Fruit fly (Drosophila melanogaster) S2 (cell line): ENCODE data around the gene CG5704.

Source experiments
- CG8478 ChIP-seq: fragments of >200 bp; optimal IDR thresholded peaks from 2 replicates; lab custom pipeline; 2018
- CTCF ChIP-seq, 2 experiments: fragments of >200 bp; optimal IDR thresholded peaks; 2 replicates each; lab custom pipeline; 2018

CG5704 gene

dm6 chr3L:2158689-2159310 is 12.0 kb downstream of the CG5704 start:
- TF ChIP-seq CG8478 (lab: Kevin White, UChicago), result no peak
- no peak for TF ChIP-seq CTCF (optimal IDR thresholded peaks at IDR 0.05; lab: Kevin White, UChicago)

DNA sequence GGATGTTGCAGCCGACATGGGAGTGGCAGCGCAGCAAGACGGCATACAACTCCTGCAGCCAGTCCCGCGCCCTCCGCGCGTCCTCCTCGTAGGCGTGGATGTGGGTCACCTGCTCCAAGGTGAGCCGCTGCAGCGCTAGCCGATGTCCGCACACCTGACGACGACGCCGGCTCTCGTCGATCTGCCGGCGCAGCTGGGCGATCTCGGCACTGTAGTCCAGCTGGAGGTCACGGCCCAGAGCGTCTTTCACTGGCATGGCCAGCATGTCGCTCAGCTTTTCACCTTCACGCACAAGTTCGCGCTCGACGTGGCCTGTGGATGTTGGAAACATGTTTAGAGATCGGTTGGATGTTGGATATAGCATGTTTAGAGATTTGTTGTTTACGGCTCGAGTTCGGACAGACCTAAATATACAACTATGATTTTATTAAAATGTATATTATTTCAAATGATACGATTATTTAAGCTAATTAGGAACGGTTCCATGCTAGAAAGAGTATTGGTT is 13.3 kb downstream of the CG5704 start:
- TF ChIP-seq CTCF (optimal IDR thresholded peaks at IDR 0.05; lab: Kevin White, UChicago) (no peak), CG8478 (lab: Kevin White, UChicago) (no peak)

- TF ChIP-seq CTCF (optimal IDR thresholded peaks at IDR 0.05; lab: Kevin White, UChicago) (no peak), CG8478 (lab: Kevin White, UChicago) (no peak)
These were observed 18.0 kb downstream of the CG5704 start for dm6 chr3L:2152730-2153129.

dm6 chr3L:2151588-2152372 is 19.0 kb downstream of the CG5704 start, which contains the start of gene zormin:
Gene zormin, minus strand, starts transcription at chr3L:2151700.
- TF ChIP-seq CG8478 (lab: Kevin White, UChicago) (no peak), CTCF (optimal IDR thresholded peaks at IDR 0.05; lab: Kevin White, UChicago) (no peak)

DNA sequence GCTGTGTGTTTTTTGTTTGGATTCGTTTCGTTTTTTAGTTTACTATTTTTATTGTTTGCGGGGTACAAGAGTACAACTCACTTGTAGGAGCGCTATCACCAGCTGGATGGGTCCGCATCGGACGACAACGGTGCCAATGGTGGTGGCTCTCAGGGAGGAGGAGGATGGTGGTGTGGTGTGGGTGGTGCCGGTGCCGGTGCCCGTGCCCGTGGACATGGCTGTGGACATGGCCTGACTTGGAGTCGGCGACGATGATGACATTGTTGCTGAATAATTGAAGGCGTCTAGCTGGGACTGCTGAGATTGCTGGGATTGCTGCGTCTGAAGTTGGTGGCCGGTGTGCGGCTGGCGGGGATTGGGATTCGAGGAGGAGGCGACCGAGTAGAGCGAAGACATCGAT is 21.1 kb downstream of the CG5704 start:
- no peak for TF ChIP-seq CTCF (optimal IDR thresholded peaks at IDR 0.05; lab: Kevin White, UChicago)

DNA sequence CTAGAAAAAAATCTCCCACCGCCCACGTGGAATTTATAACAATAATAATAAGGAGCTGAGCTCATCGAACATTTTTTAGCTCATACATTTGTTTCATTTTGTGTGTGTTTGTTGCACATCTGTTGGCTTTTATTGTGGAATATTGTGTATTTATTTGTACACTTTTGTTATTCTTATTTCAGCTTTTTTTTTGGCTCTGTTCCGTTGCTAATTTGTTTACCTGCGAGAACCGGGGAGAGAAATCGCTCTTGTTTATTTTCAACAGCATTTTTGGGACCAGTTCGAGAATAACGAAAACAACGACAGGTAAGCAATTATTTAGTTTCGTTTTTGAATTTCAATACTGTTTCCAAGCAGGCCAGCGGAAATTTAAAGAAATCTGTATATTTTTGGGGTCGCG is 23.0 kb downstream of the CG5704 start:
- TF ChIP-seq CG8478 (lab: Kevin White, UChicago), result no peak
- TF ChIP-seq CTCF (optimal IDR thresholded peaks at IDR 0.05; lab: Kevin White, UChicago), result no peak

DNA sequence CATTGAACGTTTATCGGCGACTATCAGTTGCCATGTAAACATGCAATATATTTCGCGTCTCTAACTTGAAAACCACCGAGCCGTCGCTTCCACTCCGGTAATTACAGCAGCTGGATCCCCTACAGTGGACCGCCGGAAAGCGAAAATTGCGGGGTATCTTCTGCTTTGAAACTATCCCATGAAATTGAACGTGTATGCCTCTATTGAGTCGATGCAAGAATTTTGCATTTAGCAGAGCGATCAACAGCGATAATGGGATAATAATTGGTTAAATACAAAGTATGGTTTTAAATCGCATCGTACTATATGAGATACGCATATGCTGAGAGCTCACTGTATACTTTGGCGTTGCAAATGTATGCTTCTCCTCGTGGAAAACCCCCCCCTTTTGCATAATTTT is 25.8 kb downstream of the CG5704 start:
- TF ChIP-seq CG8478 (lab: Kevin White, UChicago) (no peak), CTCF (optimal IDR thresholded peaks at IDR 0.05; lab: Kevin White, UChicago) (no peak)

DNA sequence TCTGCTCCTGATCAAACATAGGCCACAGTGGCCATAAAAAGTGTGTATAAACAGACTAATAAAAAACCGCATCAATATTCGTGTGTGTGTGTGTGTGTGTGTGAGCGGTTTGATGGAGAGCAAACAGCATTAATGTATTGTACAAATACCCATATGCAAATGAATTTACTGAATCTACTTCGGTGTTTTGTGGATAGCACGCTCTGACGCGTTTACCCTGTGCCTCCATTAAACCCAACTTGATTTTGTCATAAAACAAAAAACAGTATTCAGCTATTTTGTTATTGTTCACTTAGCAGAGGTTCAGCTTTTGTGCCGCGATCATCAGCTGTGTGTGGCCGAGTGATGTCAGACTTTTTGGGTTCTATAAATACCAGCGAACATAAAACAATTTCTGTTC is 26.4 kb downstream of the CG5704 start:
- TF ChIP-seq CTCF (optimal IDR thresholded peaks at IDR 0.05; lab: Kevin White, UChicago) (no peak), CG8478 (lab: Kevin White, UChicago) (no peak)

dm6 chr3L:2142435-2142834 is 28.3 kb downstream of the CG5704 start:
- TF ChIP-seq CG8478 (lab: Kevin White, UChicago), result no peak
- no peak for TF ChIP-seq CTCF (optimal IDR thresholded peaks at IDR 0.05; lab: Kevin White, UChicago)

DNA sequence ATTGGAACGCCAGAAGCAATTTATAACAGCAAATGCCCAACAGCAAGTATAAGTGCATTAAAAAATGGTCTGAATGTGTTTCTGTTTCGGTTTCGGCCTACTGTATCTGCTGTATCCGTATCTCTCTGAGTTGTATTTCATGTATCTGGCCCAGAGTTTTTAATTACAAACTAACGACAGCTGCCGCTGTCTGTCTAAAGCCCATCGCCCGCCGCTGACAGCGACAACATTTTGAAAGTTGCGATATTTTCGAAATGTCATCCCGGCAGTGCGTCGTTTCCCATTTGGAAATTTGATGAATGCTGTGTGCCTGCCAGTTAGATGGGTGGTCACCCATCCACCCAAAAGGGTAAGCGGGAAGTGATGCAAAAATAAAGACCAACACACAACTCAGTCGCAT is 34.4 kb downstream of the CG5704 start:
- TF ChIP-seq CTCF (optimal IDR thresholded peaks at IDR 0.05; lab: Kevin White, UChicago) (no peak), CG8478 (lab: Kevin White, UChicago) (no peak)

- TF ChIP-seq CTCF (optimal IDR thresholded peaks at IDR 0.05; lab: Kevin White, UChicago) (peak; percentile 20 to 59), CG8478 (lab: Kevin White, UChicago) (no peak)
These were observed 48.4 kb downstream of the CG5704 start for dm6 chr3L:2122333-2122732.

DNA sequence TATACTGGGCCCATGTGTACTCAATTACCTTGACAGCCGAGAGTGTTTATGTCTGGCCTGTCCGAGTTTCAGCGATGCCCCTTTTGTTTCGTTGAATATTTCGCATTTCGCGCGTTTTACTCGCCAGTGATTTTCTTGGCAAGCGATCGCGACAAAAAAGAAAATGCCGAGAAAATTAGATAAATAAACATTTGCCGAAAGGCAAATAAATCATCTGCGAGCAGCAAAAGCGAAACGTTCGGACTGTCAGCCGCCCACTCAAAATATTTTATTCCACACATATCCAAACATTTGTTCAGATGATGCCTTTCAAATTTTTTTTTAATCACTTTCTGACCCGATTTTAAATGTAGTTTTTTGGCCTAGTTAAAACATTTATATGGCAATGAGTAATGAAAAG is 49.0 kb downstream of the CG5704 start:
- TF ChIP-seq CG8478 (lab: Kevin White, UChicago), result no peak
- TF ChIP-seq CTCF (optimal IDR thresholded peaks at IDR 0.05; lab: Kevin White, UChicago), result no peak
